Worm (Caenorhabditis elegans) whole organism, mixed stage, embryonic: ENCODE results near the gene prmn-1.

Experiments used
- blmp-1 ChIP-seq: fragments of 150-350 bp; optimal IDR thresholded peaks from 2 replicates; lab custom pipeline; 2014; ENCODE audit warnings: missing biosample characterization, missing genetic modification characterization
- drap-1 ChIP-seq: fragments of 200-800 bp; sonication (Bioruptor generic); optimal IDR thresholded peaks from 3 replicates; lab custom pipeline; 2018; ENCODE audit warnings: mild to moderate bottlenecking, missing genetic modification characterization, missing compliant biosample characterization
- elt-3 ChIP-seq: fragments of 150-350 bp; optimal IDR thresholded peaks from 2 replicates; lab custom pipeline; 2014; ENCODE audit warnings: missing biosample characterization, missing genetic modification characterization
- ham-2 ChIP-seq: fragments of 200-800 bp; sonication (Bioruptor generic); optimal IDR thresholded peaks from 2 replicates; lab custom pipeline; 2018; ENCODE audit warnings: mild to moderate bottlenecking, missing genetic modification characterization, missing compliant biosample characterization
- lin-13 ChIP-seq: fragments of 150-350 bp; optimal IDR thresholded peaks from 2 replicates; lab custom pipeline; 2014; ENCODE audit warnings: missing biosample characterization, missing genetic modification characterization
- lin-32 ChIP-seq: fragments of 200-800 bp; sonication (Bioruptor generic); optimal IDR thresholded peaks from 2 replicates; lab custom pipeline; 2018; ENCODE audit warnings: mild to moderate bottlenecking, missing genetic modification characterization, missing compliant biosample characterization
- unc-39 ChIP-seq: fragments of 150-350 bp; optimal IDR thresholded peaks from 2 replicates; lab custom pipeline; 2014; ENCODE audit warnings: missing biosample characterization, missing genetic modification characterization

- TF ChIP-seq drap-1 (GFP tag; lab: Kevin White, UChicago) (no peak), unc-39 (tag; lab: Kevin White, UChicago) (no peak), lin-13 (tag; lab: Kevin White, UChicago) (no peak), elt-3 (tag; lab: Kevin White, UChicago) (no peak), ham-2 (GFP tag; lab: Kevin White, UChicago) (no peak), blmp-1 (tag; lab: Kevin White, UChicago) (no peak), lin-32 (GFP tag; lab: Kevin White, UChicago) (no peak)
Measured at ce11 chrX:11375509-11375908, 9.4 kb upstream of the prmn-1 start, which contains the start of gene F42E11.3.
